Fruit fly (Drosophila melanogaster): ENCODE data around the gene frc.

dm6 chr3L:17430957-17431585 lies 1.9 kb downstream of the frc start:
- TF ChIP-seq CG15011 (GFP tag; optimal IDR thresholded peaks at IDR 0.05) = no peak
- no peak for TF ChIP-seq lov (optimal IDR thresholded peaks at IDR 0.05)
- TF ChIP-seq lov (GFP tag; IDR thresholded peaks at IDR 0.05) = no peak
- no peak for TF ChIP-seq fd102C (GFP tag; optimal IDR thresholded peaks at IDR 0.05)
- TF ChIP-seq Lim3 (GFP tag; IDR thresholded peaks at IDR 0.05) = no peak
- TF ChIP-seq CG4617 (GFP tag; optimal IDR thresholded peaks at IDR 0.05; ENCODE audit: borderline replicate concordance) = no peak
- no peak for TF ChIP-seq kay (GFP tag; optimal IDR thresholded peaks at IDR 0.05)
